Worm (Caenorhabditis elegans): Measurements from ENCODE around the gene C08F11.10.
A peak's percentile ranks its signal among the peaks of the same experiment; 100 is the strongest.
"Not testable (repeated sequence)": the region's sequence is repeated elsewhere in the genome, so short reads cannot be mapped to it uniquely, and the experiment has no call there.

C08F11.10 gene

DNA sequence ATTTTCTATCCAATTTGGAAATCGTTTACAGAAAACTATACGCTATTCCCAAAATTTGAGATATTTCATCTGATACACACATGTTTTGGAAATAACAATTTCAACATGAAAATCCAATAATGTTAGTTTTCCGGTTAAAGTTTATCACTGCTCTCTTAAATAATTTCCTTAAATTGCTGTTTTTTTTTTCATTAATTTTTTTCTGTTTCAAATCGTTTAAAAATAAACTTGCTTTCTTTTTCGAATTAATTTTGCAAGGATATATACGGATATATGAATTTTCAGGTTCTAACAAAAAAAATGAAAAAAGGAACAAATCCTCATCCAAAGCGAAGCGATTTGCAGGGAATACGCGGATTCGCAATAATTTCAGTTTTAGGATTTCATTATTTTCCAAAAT, 24.5 kb upstream of the C08F11.10 start, which contains the start of gene oac-48:
oac-48 (plus strand) TSS at position 301 of the 400 bp plus-strand sequence.
- no peak for TF ChIP-seq scrt-1 (GFP tag; IDR thresholded peaks at IDR 0.05)
- no peak for TF ChIP-seq ama-1 (optimal IDR thresholded peaks at IDR 0.05)
- TF ChIP-seq hmbx-1 (tag; optimal IDR thresholded peaks at IDR 0.05), result no peak
- no peak for TF ChIP-seq tbx-11 (GFP tag; IDR thresholded peaks at IDR 0.05)
- no peak for TF ChIP-seq pes-1 (GFP tag; IDR thresholded peaks at IDR 0.05)

DNA sequence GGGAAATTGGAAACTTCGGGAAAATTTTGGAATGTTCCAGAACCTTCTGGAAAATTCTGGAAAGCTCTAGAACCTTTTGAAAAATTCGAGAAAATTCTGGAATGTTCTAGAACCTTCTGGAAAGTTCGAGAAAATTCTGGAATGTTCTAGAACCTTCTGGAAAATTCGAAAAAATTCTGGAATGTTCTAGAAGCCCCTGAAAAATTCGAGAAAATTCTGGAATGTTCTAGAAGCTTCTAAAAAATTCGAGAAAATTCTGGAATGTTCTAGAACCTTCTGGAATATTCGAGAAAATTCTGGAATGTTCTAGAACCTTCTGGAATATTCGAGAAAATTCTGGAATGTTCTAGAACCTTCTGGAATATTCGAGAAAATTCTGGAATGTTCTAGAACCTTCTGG, 18.9 kb upstream of the C08F11.10 start:
- peak; percentile 55; the same call in 1 of the 2 replicates for TF ChIP-seq pes-1 (GFP tag; IDR thresholded peaks at IDR 0.05)

DNA sequence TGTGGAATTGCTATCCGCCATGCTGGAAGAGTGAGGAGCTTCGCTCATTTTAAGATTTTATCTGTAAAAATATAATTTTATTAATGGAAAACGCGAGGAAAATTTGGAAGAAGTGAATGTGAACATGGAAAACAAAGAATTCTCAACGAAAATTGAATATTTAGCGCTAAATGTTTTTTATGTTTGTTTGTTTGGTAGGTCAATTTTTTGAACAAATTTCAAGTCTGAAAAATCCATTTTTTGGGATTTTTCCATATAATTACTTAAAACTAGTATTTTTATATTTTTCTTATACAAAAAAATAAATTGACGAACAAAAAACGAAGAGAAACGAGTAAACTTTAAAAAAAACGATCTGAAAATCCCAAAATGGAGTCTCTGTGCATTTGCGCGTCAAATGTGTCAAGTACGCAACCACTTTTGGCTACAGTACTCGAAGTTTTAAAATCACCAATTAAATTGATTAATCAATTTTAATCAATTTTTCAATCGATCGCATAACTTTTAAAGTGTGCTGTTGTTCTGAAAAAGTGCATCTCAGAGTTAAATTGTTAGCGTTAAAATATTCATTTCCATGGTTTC, 17.9 kb upstream of the C08F11.10 start, which contains the start of gene fbxa-215:
fbxa-215 (minus strand) TSS at position 61 of the 582 bp plus-strand sequence.
- TF ChIP-seq hmbx-1 (tag; optimal IDR thresholded peaks at IDR 0.05) (no peak), sea-1 (GFP tag; conservative IDR thresholded peaks at IDR 0.05) (no peak)

DNA sequence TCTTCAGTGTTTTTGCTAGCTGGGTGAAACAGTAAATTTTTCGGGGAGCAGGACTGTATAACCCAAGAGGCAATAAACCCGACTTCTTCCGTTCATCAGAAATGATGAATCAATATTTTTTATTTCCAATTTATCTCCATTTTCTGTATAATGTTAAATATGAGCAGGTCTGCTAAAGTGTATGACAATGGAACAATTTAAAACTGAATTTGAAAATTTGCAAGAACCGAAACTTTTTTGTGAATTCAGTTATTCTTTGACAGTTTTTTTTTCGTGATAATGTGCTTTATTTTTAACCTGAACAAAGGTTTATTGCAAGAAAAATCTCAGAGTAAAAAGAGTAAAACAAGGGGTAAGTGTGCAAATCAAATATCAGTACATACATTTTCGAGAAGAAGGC, 16.0 kb upstream of the C08F11.10 start:
- TF ChIP-seq sea-1 (GFP tag; conservative IDR thresholded peaks at IDR 0.05), result no peak
- TF ChIP-seq B0310.2 (tag; optimal IDR thresholded peaks at IDR 0.05), result no peak
- TF ChIP-seq hmbx-1 (tag; optimal IDR thresholded peaks at IDR 0.05), result no peak
- no peak for TF ChIP-seq hmg-4 (GFP tag; optimal IDR thresholded peaks at IDR 0.05)
- no peak for TF ChIP-seq aly-1 (tag; optimal IDR thresholded peaks at IDR 0.05)
- no peak for TF ChIP-seq F13C5.2 (tag; optimal IDR thresholded peaks at IDR 0.05)
- TF ChIP-seq tbx-11 (GFP tag; IDR thresholded peaks at IDR 0.05), result no peak
- TF ChIP-seq flt-1 (GFP tag; IDR thresholded peaks at IDR 0.05), result no peak

DNA sequence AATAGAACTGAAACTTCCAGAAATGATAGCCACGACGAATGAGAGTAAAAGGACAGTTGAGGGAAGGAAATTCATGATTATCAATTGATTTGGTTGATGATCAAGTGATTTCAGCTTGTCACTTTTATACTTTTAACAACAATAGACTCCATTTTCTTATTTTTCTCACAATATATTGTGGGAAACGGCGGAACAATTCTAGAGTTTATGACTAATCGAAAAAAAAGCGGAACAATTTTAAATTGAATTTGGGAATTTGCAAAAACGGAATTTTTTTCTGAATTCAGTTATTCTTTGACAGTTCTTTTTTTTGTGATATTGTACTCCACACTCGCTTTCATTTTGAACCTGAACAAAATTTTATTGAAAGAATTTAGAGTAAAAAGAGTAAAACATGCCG, 15.1 kb upstream of the C08F11.10 start, which contains the start of gene Y45F10C.4:
Y45F10C.4 (minus strand) TSS at position 101 of the 400 bp plus-strand sequence.
- TF ChIP-seq tbx-37 (GFP tag; conservative IDR thresholded peaks at IDR 0.05), result no peak
- TF ChIP-seq tra-4 (tag; optimal IDR thresholded peaks at IDR 0.05), result no peak
- no peak for TF ChIP-seq ets-7 (tag; optimal IDR thresholded peaks at IDR 0.05)
- no peak for TF ChIP-seq tbx-11 (GFP tag; IDR thresholded peaks at IDR 0.05)
- no peak for TF ChIP-seq pes-1 (GFP tag; IDR thresholded peaks at IDR 0.05)
- TF ChIP-seq scrt-1 (GFP tag; IDR thresholded peaks at IDR 0.05), result no peak
- TF ChIP-seq B0310.2 (tag; optimal IDR thresholded peaks at IDR 0.05), result no peak
- TF ChIP-seq F13C5.2 (tag; optimal IDR thresholded peaks at IDR 0.05), result no peak
- no peak for TF ChIP-seq aly-1 (tag; optimal IDR thresholded peaks at IDR 0.05)

DNA sequence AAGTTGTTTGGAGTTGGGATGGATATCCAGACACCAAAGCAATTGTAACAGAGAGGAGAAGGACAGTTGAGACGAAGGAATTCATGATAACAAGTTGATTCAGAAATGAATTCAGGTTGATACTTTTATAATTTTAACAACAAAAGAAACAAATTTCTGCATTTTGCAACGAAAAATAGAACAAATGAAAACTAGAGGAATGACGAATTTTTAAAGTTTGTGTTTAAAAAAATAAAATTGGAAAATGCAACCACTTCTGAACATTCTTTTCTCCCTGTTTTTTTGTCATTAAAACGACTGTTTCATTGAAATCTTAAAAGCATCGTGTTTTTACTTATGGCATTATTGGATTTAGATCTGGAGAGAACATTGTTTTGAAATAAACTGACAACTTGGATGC, 13.5 kb upstream of the C08F11.10 start, which contains the start of gene Y45F10C.2:
Y45F10C.2 (minus strand) TSS at position 101 of the 400 bp plus-strand sequence.
- TF ChIP-seq ceh-36 (tag; optimal IDR thresholded peaks at IDR 0.05); tbx-11 (GFP tag; IDR thresholded peaks at IDR 0.05); hmg-4 (GFP tag; optimal IDR thresholded peaks at IDR 0.05): not testable (repeated sequence)

DNA sequence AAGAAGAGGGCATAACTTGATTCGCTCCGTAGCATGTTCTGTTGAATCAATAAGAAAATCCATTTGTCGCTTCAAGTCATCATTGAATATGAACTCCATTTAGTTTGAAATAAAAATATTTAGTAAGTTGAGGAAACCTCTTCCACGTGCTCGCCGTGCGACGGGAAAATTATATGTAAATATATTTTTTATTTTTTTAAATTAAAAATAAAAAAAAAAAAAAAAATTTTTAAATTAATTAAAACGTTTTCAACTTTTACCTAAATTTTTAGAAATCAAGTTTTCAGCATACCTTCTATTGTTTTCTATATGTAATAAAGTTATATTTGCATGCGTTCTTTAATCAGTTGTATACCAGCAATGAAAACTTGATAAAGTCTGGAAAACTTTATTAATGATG, 10.4 kb upstream of the C08F11.10 start, which contains the start of gene Y45F10C.1:
Y45F10C.1 (minus strand) TSS at position 101 of the 400 bp plus-strand sequence.
- not testable (repeated sequence) for TF ChIP-seq scrt-1 (GFP tag; IDR thresholded peaks at IDR 0.05); ama-1 (optimal IDR thresholded peaks at IDR 0.05); hmg-4 (GFP tag; optimal IDR thresholded peaks at IDR 0.05)

DNA sequence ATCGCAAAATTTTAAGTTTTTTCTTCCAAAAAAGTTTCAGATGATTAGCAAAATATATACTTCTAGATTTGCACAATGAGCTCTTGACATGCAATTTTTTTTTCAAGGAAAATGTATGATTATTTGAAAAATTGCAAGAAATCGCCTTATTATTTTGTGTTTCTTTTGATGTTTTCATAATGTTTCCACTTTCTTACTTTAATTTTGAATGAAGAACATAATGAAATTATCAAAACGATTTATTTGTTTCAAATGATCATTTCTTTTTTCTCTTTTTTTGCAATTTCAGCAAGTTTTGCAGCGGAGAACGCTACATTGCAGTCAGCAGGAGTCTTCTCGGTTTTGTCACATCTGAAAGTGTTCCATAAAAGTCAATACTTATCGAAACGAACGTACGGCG, 3.0 kb upstream of the C08F11.10 start, which contains the start of gene Y45F10C.6:
Y45F10C.6 (plus strand) TSS at position 301 of the 400 bp plus-strand sequence.
- TF ChIP-seq hnd-1 (tag; optimal IDR thresholded peaks at IDR 0.05); tbx-11 (GFP tag; IDR thresholded peaks at IDR 0.05); ets-7 (tag; optimal IDR thresholded peaks at IDR 0.05): not testable (repeated sequence)

DNA sequence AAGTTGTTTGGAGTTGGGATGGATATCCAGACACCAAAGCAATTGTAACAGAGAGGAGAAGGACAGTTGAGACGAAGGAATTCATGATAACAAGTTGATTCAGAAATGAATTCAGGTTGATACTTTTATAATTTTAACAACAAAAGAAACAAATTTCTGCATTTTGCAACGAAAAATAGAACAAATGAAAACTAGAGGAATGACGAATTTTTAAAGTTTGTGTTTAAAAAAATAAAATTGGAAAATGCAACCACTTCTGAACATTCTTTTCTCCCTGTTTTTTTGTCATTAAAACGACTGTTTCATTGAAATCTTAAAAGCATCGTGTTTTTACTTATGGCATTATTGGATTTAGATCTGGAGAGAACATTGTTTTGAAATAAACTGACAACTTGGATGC, 2.4 kb upstream of the C08F11.10 start, which contains the start of gene C08F11.12:
C08F11.12 (minus strand) TSS at position 101 of the 400 bp plus-strand sequence.
- not testable (repeated sequence) for TF ChIP-seq hnd-1 (tag; optimal IDR thresholded peaks at IDR 0.05); scrt-1 (GFP tag; IDR thresholded peaks at IDR 0.05); F13C5.2 (tag; optimal IDR thresholded peaks at IDR 0.05)

DNA sequence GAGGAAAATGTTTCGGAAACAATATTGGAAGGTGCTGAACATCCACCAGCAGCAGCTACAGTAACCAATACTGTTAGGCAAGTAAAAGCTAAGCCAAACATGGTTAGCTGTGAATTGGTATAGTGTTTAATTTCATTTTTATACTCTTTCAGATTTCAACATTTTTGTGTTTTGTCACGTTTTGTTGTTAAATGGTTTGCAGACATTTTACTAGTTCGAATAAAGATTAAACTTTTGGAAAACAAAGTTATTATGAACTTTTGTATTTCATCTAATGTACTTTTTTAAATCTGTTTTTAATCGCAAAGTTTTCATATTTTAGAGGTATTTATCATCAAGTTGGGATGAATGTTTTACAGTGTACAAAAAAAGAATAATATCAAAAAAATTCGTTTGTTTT, 1.2 kb upstream of the C08F11.10 start, which contains the start of gene C08F11.17:
C08F11.17 (minus strand) TSS at position 101 of the 400 bp plus-strand sequence.
- no peak for TF ChIP-seq hnd-1 (tag; optimal IDR thresholded peaks at IDR 0.05)
- TF ChIP-seq aly-1 (tag; optimal IDR thresholded peaks at IDR 0.05), result no peak
- TF ChIP-seq tbx-37 (GFP tag; conservative IDR thresholded peaks at IDR 0.05), result no peak
- no peak for TF ChIP-seq tbx-11 (GFP tag; IDR thresholded peaks at IDR 0.05)
- no peak for TF ChIP-seq ama-1 (optimal IDR thresholded peaks at IDR 0.05)
- TF ChIP-seq ets-7 (tag; optimal IDR thresholded peaks at IDR 0.05), result no peak
- TF ChIP-seq ceh-36 (tag; optimal IDR thresholded peaks at IDR 0.05), result no peak
- no peak for TF ChIP-seq F13C5.2 (tag; optimal IDR thresholded peaks at IDR 0.05)
- TF ChIP-seq sea-1 (GFP tag; conservative IDR thresholded peaks at IDR 0.05), result no peak
- TF ChIP-seq scrt-1 (GFP tag; IDR thresholded peaks at IDR 0.05), result no peak
- no peak for TF ChIP-seq hmg-4 (GFP tag; optimal IDR thresholded peaks at IDR 0.05)
- no peak for TF ChIP-seq hmbx-1 (tag; optimal IDR thresholded peaks at IDR 0.05)
- TF ChIP-seq pes-1 (GFP tag; IDR thresholded peaks at IDR 0.05), result no peak
- no peak for TF ChIP-seq B0310.2 (tag; optimal IDR thresholded peaks at IDR 0.05)
- TF ChIP-seq tra-4 (tag; optimal IDR thresholded peaks at IDR 0.05), result no peak
- TF ChIP-seq ceh-13 (GFP tag; optimal IDR thresholded peaks at IDR 0.05), result no peak
- TF ChIP-seq flt-1 (GFP tag; IDR thresholded peaks at IDR 0.05), result no peak

All from whole organism, early embryonic.